Fruit fly (Drosophila melanogaster) whole organism, embryonic: Measurements from ENCODE around the gene Cdc27.

Experiments
- Adf1 ChIP-seq: fragments of 200-800 bp; sonication (Bioruptor generic); IDR thresholded peaks from 2 replicates; pipeline ENCODE4 v1.3.6; 2022; ENCODE audit warnings: missing biosample characterization, missing genetic modification characterization
- Atf-2 ChIP-seq: fragments of 200-800 bp; sonication (Bioruptor generic); optimal IDR thresholded peaks from 2 replicates; lab custom pipeline; 2016; ENCODE audit warnings: missing biosample characterization, missing genetic modification characterization
- B-H1 ChIP-seq: fragments of 200-800 bp; sonication (Bioruptor generic); IDR thresholded peaks from 3 replicates; pipeline ENCODE4 v1.3.6; 2022; ENCODE audit warnings: missing biosample characterization, missing genetic modification characterization
- Bteb2 ChIP-seq: fragments of 200-800 bp; sonication (Bioruptor generic); optimal IDR thresholded peaks from 2 replicates; lab custom pipeline; 2016; ENCODE audit warnings: missing biosample characterization, missing genetic modification characterization
- CG10147 ChIP-seq: fragments of 200-800 bp; sonication (Bioruptor generic); optimal IDR thresholded peaks from 2 replicates; lab custom pipeline; 2019; ENCODE audit warnings: missing biosample characterization, mild to moderate bottlenecking, missing genetic modification characterization, moderate library complexity
- CG10543 ChIP-seq: fragments of 200-800 bp; sonication (Bioruptor generic); optimal IDR thresholded peaks from 3 replicates; lab custom pipeline; 2017; ENCODE audit warnings: missing biosample characterization, mild to moderate bottlenecking, missing genetic modification characterization, moderate library complexity
- CG10979 ChIP-seq: fragments of 200-800 bp; sonication (Bioruptor generic); optimal IDR thresholded peaks from 2 replicates; lab custom pipeline; 2018; ENCODE audit warnings: missing biosample characterization, mild to moderate bottlenecking, missing genetic modification characterization, moderate library complexity
- CG11247 ChIP-seq: fragments of 200-800 bp; sonication (Bioruptor generic); IDR thresholded peaks from 2 replicates; pipeline ENCODE4 v1.3.6; 2022; ENCODE audit warnings: missing biosample characterization, missing genetic modification characterization
- CG12744 ChIP-seq: fragments of 200-800 bp; sonication (Bioruptor generic); optimal IDR thresholded peaks from 2 replicates; lab custom pipeline; 2016; ENCODE audit warnings: missing biosample characterization, missing genetic modification characterization
- CG13624 ChIP-seq: fragments of 200-800 bp; sonication (Bioruptor generic); optimal IDR thresholded peaks from 2 replicates; lab custom pipeline; 2016; ENCODE audit warnings: missing biosample characterization, missing genetic modification characterization
- CG15011 ChIP-seq: fragments of 200-800 bp; sonication (Bioruptor generic); optimal IDR thresholded peaks from 3 replicates; lab custom pipeline; 2018; ENCODE audit warnings: missing biosample characterization, mild to moderate bottlenecking, missing genetic modification characterization
- CG17385 ChIP-seq: fragments of 200-800 bp; sonication (Bioruptor generic); optimal IDR thresholded peaks from 3 replicates; lab custom pipeline; 2018; ENCODE audit warnings: missing biosample characterization, mild to moderate bottlenecking, missing genetic modification characterization
- CG2129 ChIP-seq: fragments of 200-800 bp; sonication (Bioruptor generic); IDR thresholded peaks from 2 replicates; pipeline ENCODE4 v1.3.6; 2022; ENCODE audit warnings: missing biosample characterization, missing genetic modification characterization; ENCODE audit not compliant: partially characterized antibody
- CG2875 ChIP-seq: fragments of 200-800 bp; sonication (Bioruptor generic); optimal IDR thresholded peaks from 2 replicates; lab custom pipeline; 2017; ENCODE audit warnings: missing biosample characterization, mild to moderate bottlenecking, missing genetic modification characterization, missing genetic modification reagents
- CG32767 ChIP-seq: fragments of 200-800 bp; sonication (Bioruptor generic); IDR thresholded peaks from 2 replicates; pipeline ENCODE4 v1.3.6; 2022; ENCODE audit warnings: missing biosample characterization, missing genetic modification characterization
- CG33213 ChIP-seq: fragments of 200-800 bp; sonication (Bioruptor generic); optimal IDR thresholded peaks from 3 replicates; lab custom pipeline; 2016; ENCODE audit warnings: missing biosample characterization, missing genetic modification characterization
- CG33557 ChIP-seq: fragments of 200-800 bp; sonication (Bioruptor generic); optimal IDR thresholded peaks from 2 replicates; lab custom pipeline; 2019; ENCODE audit warnings: missing biosample characterization, mild to moderate bottlenecking, missing genetic modification characterization, moderate library complexity
- CG4424 ChIP-seq: fragments of 200-800 bp; sonication (Bioruptor generic); optimal IDR thresholded peaks from 3 replicates; lab custom pipeline; 2016; ENCODE audit warnings: missing biosample characterization, missing genetic modification characterization
- CG4707 ChIP-seq: fragments of 200-800 bp; sonication (Bioruptor generic); optimal IDR thresholded peaks from 2 replicates; lab custom pipeline; 2018; ENCODE audit warnings: missing biosample characterization, mild to moderate bottlenecking, missing genetic modification characterization, moderate library complexity
- CG6813 ChIP-seq: fragments of 200-800 bp; sonication (Bioruptor generic); optimal IDR thresholded peaks from 2 replicates; lab custom pipeline; 2017; ENCODE audit warnings: missing biosample characterization, missing genetic modification characterization, mild to moderate bottlenecking, moderate library complexity, missing genetic modification reagents
- CG6854 ChIP-seq: fragments of 200-800 bp; sonication (Bioruptor generic); optimal IDR thresholded peaks from 3 replicates; lab custom pipeline; 2017; ENCODE audit warnings: missing biosample characterization, mild to moderate bottlenecking, missing genetic modification characterization
- CG7357 ChIP-seq: fragments of 200-800 bp; sonication (Bioruptor generic); IDR thresholded peaks from 3 replicates; pipeline ENCODE4 v1.3.6; 2022; ENCODE audit warnings: missing biosample characterization, missing genetic modification characterization
- CG8281 ChIP-seq: fragments of 200-800 bp; sonication (Bioruptor generic); optimal IDR thresholded peaks from 2 replicates; lab custom pipeline; 2018; ENCODE audit warnings: missing biosample characterization, mild to moderate bottlenecking, missing genetic modification characterization, moderate library complexity
- Chrac-16 ChIP-seq: fragments of 200-800 bp; sonication (Bioruptor generic); optimal IDR thresholded peaks from 3 replicates; lab custom pipeline; 2016; ENCODE audit warnings: missing biosample characterization, missing genetic modification characterization
- D19A ChIP-seq: fragments of 200-800 bp; optimal IDR thresholded peaks from 3 replicates; lab custom pipeline; 2019; ENCODE audit warnings: missing biosample characterization, mild to moderate bottlenecking, missing genetic modification characterization, moderate library complexity
- Doc2 ChIP-seq: fragments of 200-800 bp; sonication (Bioruptor generic); IDR thresholded peaks from 2 replicates; pipeline ENCODE4 v1.3.6; 2022; ENCODE audit warnings: missing biosample characterization, missing genetic modification characterization
- Gug ChIP-seq: fragments of 200-800 bp; sonication (Bioruptor generic); IDR thresholded peaks from 4 replicates; pipeline ENCODE4 v1.3.6; 2022; ENCODE audit warnings: missing biosample characterization, missing genetic modification characterization
- HLH4C ChIP-seq: fragments of 200-800 bp; sonication (Bioruptor generic); IDR thresholded peaks from 3 replicates; pipeline ENCODE4 v1.3.6; 2022; ENCODE audit warnings: missing biosample characterization, missing genetic modification characterization; ENCODE audit not compliant: partially characterized antibody
- Oaz ChIP-seq: fragments of 200-800 bp; sonication (Bioruptor generic); IDR thresholded peaks from 2 replicates; pipeline ENCODE4 v1.3.6; 2022; ENCODE audit warnings: missing biosample characterization, missing genetic modification characterization
- Optix ChIP-seq: fragments of 200-800 bp; sonication (Bioruptor generic); IDR thresholded peaks from 3 replicates; pipeline ENCODE4 v1.3.6; 2022; ENCODE audit warnings: missing biosample characterization, missing genetic modification characterization
- Pdp1 ChIP-seq, 2 experiments: fragments of 200-800 bp; sonication (Bioruptor generic); optimal IDR thresholded peaks; 3 replicates each; lab custom pipeline; 2016; ENCODE audit warnings: missing biosample characterization in 2 of 2, missing genetic modification characterization in 2 of 2, mild to moderate bottlenecking in 1 of 2, moderate library complexity in 1 of 2
- Scr ChIP-seq: fragments of 200-800 bp; sonication (Bioruptor generic); IDR thresholded peaks from 2 replicates; pipeline ENCODE4 v1.3.6; 2022; ENCODE audit warnings: missing biosample characterization, missing genetic modification characterization; ENCODE audit not compliant: partially characterized antibody
- bcd ChIP-seq: fragments of 200-800 bp; sonication (Bioruptor generic); optimal IDR thresholded peaks from 2 replicates; lab custom pipeline; 2017; ENCODE audit warnings: missing biosample characterization, mild to moderate bottlenecking, missing genetic modification characterization
- ci ChIP-seq: fragments of 200-800 bp; sonication (Bioruptor generic); IDR thresholded peaks from 3 replicates; pipeline ENCODE4 v1.3.6; 2022; ENCODE audit warnings: missing biosample characterization, missing genetic modification characterization
- corto ChIP-seq: fragments of 200-800 bp; sonication (Bioruptor generic); optimal IDR thresholded peaks from 2 replicates; lab custom pipeline; 2016; ENCODE audit warnings: missing biosample characterization, mild to moderate bottlenecking, missing genetic modification characterization, moderate library complexity
- crol ChIP-seq: fragments of 200-800 bp; sonication (Bioruptor generic); IDR thresholded peaks from 2 replicates; pipeline ENCODE4 v1.3.6; 2022; ENCODE audit warnings: missing biosample characterization, missing genetic modification characterization
- dmrt99B ChIP-seq: fragments of 200-800 bp; sonication (Bioruptor generic); optimal IDR thresholded peaks from 2 replicates; lab custom pipeline; 2018; ENCODE audit warnings: missing biosample characterization, mild to moderate bottlenecking, missing genetic modification characterization, moderate library complexity
- fu2 ChIP-seq: fragments of 200-800 bp; sonication (Bioruptor generic); optimal IDR thresholded peaks from 2 replicates; lab custom pipeline; 2016; ENCODE audit warnings: missing biosample characterization, missing genetic modification characterization
- ham ChIP-seq: fragments of 200-800 bp; sonication (Bioruptor generic); IDR thresholded peaks from 2 replicates; pipeline ENCODE4 v1.3.6; 2022; ENCODE audit warnings: missing biosample characterization, missing genetic modification characterization
- kay ChIP-seq: fragments of 200-800 bp; sonication (Bioruptor generic); optimal IDR thresholded peaks from 2 replicates; lab custom pipeline; 2016; ENCODE audit warnings: missing biosample characterization, missing genetic modification characterization
- klu ChIP-seq: fragments of 200-800 bp; sonication (Bioruptor generic); IDR thresholded peaks from 2 replicates; pipeline ENCODE4 v1.3.6; 2022; ENCODE audit warnings: missing biosample characterization, missing genetic modification characterization
- knrl ChIP-seq: fragments of 200-800 bp; sonication (Bioruptor generic); IDR thresholded peaks from 3 replicates; pipeline ENCODE4 v1.3.6; 2022; ENCODE audit warnings: missing biosample characterization, missing genetic modification characterization; ENCODE audit not compliant: partially characterized antibody
- mam ChIP-seq: fragments of 200-800 bp; sonication (Bioruptor generic); optimal IDR thresholded peaks from 3 replicates; lab custom pipeline; 2016; ENCODE audit warnings: missing biosample characterization, missing genetic modification characterization
- mld ChIP-seq: fragments of 200-800 bp; sonication (Bioruptor generic); IDR thresholded peaks from 3 replicates; pipeline ENCODE4 v1.3.6; 2022; ENCODE audit warnings: missing biosample characterization, missing genetic modification characterization; ENCODE audit not compliant: partially characterized antibody
- phol ChIP-seq: fragments of 200-800 bp; sonication (Bioruptor generic); optimal IDR thresholded peaks from 3 replicates; lab custom pipeline; 2018; ENCODE audit warnings: missing biosample characterization, mild to moderate bottlenecking, missing genetic modification characterization, moderate library complexity
- psq ChIP-seq: fragments of 200-800 bp; sonication (Bioruptor generic); optimal IDR thresholded peaks from 2 replicates; lab custom pipeline; 2017; ENCODE audit warnings: missing biosample characterization, missing genetic modification characterization
- pum ChIP-seq: fragments of 200-800 bp; sonication (Bioruptor generic); optimal IDR thresholded peaks from 2 replicates; lab custom pipeline; 2016; ENCODE audit warnings: missing biosample characterization, missing genetic modification characterization
- sens-2 ChIP-seq: fragments of 200-800 bp; sonication (Bioruptor generic); IDR thresholded peaks from 2 replicates; pipeline ENCODE4 v1.3.6; 2022; ENCODE audit warnings: missing biosample characterization, missing genetic modification characterization
- slbo ChIP-seq: fragments of 200-800 bp; sonication (Bioruptor generic); IDR thresholded peaks from 2 replicates; pipeline ENCODE4 v1.3.6; 2022; ENCODE audit warnings: missing biosample characterization, missing genetic modification characterization
- zen ChIP-seq: fragments of 200-800 bp; sonication (Bioruptor generic); optimal IDR thresholded peaks from 3 replicates; lab custom pipeline; 2018; ENCODE audit warnings: missing biosample characterization, mild to moderate bottlenecking, missing genetic modification characterization, moderate library complexity

Gene Cdc27

dm6 chr3L:7250469-7250868 is 1.3 kb upstream of the Cdc27 start, which contains the start of gene MED4 (continued):
- TF ChIP-seq Adf1 (peak; percentile 32; the same call in 1 of the 2 replicates), corto (no peak), CG10543 (GFP tag; lab: Kevin White, UChicago) (peak; percentile 25), klu (GFP tag; lab: Robert Waterston, UW) (peak; percentile 54; the same call in 1 of the 2 replicates), ham (GFP tag; lab: Robert Waterston, UW) (peak; percentile 25; the same call in 1 of the 2 replicates), mam (GFP tag; lab: Kevin White, UChicago) (peak; percentile 91), Atf-2 (GFP tag; lab: Kevin White, UChicago) (peak; percentile 83), CG4707 (GFP tag; lab: Kevin White, UChicago) (no peak), slbo (peak; percentile 91), Doc2 (GFP tag; lab: Robert Waterston, UW) (no peak), CG12744 (GFP tag; lab: Kevin White, UChicago) (peak; percentile 69), D19A (tag; lab: Kevin White, UChicago) (peak; percentile 45), CG4424 (GFP tag; lab: Kevin White, UChicago) (peak; percentile 83), HLH4C (GFP tag; lab: Robert Waterston, UW) (no peak), CG2875 (GFP tag; lab: Kevin White, UChicago) (peak; percentile 43), phol (tag; lab: Kevin White, UChicago) (peak; percentile 82), CG10979 (tag; lab: Kevin White, UChicago) (peak; percentile 69), bcd (GFP tag; lab: Kevin White, UChicago) (peak; percentile 70), CG33557 (GFP tag; lab: Kevin White, UChicago) (peak; percentile 37), CG2129 (GFP tag; lab: Robert Waterston, UW) (no peak), CG7357 (peak; percentile 42; the same call in 1 of the 3 replicates), Oaz (GFP tag; lab: Robert Waterston, UW) (no peak), CG6813 (peak; percentile 49), CG8281 (peak; percentile 18), Pdp1 (GFP tag; optimal IDR thresholded peaks at IDR 0.05; lab: Kevin White, UChicago) (peak; percentile 78 to 85), psq (peak; percentile 11), CG32767 (GFP tag; lab: Robert Waterston, UW) (peak; percentile 74), knrl (GFP tag; lab: Robert Waterston, UW) (peak; percentile 26; the same call in 1 of the 3 replicates), Chrac-16 (GFP tag; lab: Kevin White, UChicago) (peak; percentile 80), sens-2 (GFP tag; lab: Robert Waterston, UW) (0 out of 2 replicates have a peak, but pooled peaks have one; percentile 49), dmrt99B (tag; lab: Kevin White, UChicago) (no peak), CG15011 (GFP tag; lab: Kevin White, UChicago) (no peak), zen (tag; lab: Kevin White, UChicago) (peak; percentile 68), CG33213 (peak; percentile 82), CG11247 (peak; percentile 71), Optix (GFP tag; lab: Robert Waterston, UW) (peak; percentile 44; the same call in 2 of the 3 replicates), mld (GFP tag; lab: Robert Waterston, UW) (no peak), Scr (GFP tag; lab: Robert Waterston, UW) (no peak), crol (GFP tag; lab: Robert Waterston, UW) (no peak), Bteb2 (GFP tag; lab: Kevin White, UChicago) (peak; percentile 84), kay (peak; percentile 66), CG10147 (GFP tag; lab: Kevin White, UChicago) (peak; percentile 70), CG17385 (peak; percentile 67), fu2 (GFP tag; lab: Kevin White, UChicago) (peak; percentile 88), B-H1 (GFP tag; lab: Robert Waterston, UW) (peak; percentile 43; the same call in 2 of the 3 replicates), Gug (GFP tag; lab: Robert Waterston, UW) (peak; percentile 64; the same call in 3 of the 4 replicates), pum (GFP tag; lab: Kevin White, UChicago) (peak; percentile 83), ci (peak; percentile 89), CG6854 (GFP tag; lab: Kevin White, UChicago) (peak; percentile 73), CG13624 (peak; percentile 86)
